Fruit fly (Drosophila melanogaster) whole organism, wandering third instar larva: ENCODE measurements around the gene dmrt99B.

ENCODE experiments used
- Dfd ChIP-seq: fragments of >200 bp; optimal IDR thresholded peaks from 2 replicates; lab custom pipeline; 2017; ENCODE audit warnings: missing biosample characterization, missing genetic modification characterization
- HLH106 ChIP-seq: fragments of 200-800 bp; optimal IDR thresholded peaks from 3 replicates; lab custom pipeline; 2019; ENCODE audit warnings: missing biosample characterization, mild to moderate bottlenecking, missing genetic modification characterization, moderate library complexity
- Jra ChIP-seq: sonication (Bioruptor generic); optimal IDR thresholded peaks from 2 replicates; lab custom pipeline; 2016; ENCODE audit warnings: missing biosample characterization, missing genetic modification characterization
- Vsx2 ChIP-seq: fragments of 200-300, 225-300 bp; sonication (Bioruptor generic); optimal IDR thresholded peaks from 2 replicates; lab custom pipeline; 2018; ENCODE audit warnings: missing biosample characterization, missing genetic modification characterization; ENCODE audit not compliant: partially characterized antibody
- br ChIP-seq: fragments of 200-800 bp; sonication (Bioruptor generic); optimal IDR thresholded peaks from 2 replicates; lab custom pipeline; 2016; ENCODE audit warnings: missing biosample characterization, missing genetic modification characterization
- brk ChIP-seq: fragments of 200-800 bp; sonication (Bioruptor generic); optimal IDR thresholded peaks from 2 replicates; lab custom pipeline; 2016; ENCODE audit warnings: missing biosample characterization, mild to moderate bottlenecking, missing genetic modification characterization
- dmrt93B ChIP-seq: fragments of 200-800 bp; sonication (Bioruptor generic); optimal IDR thresholded peaks from 2 replicates; lab custom pipeline; 2018; ENCODE audit warnings: missing biosample characterization, mild to moderate bottlenecking, missing genetic modification characterization
- h ChIP-seq: fragments of 200-800 bp; sonication (Bioruptor generic); optimal IDR thresholded peaks from 3 replicates; lab custom pipeline; 2016; ENCODE audit warnings: missing biosample characterization, mild to moderate bottlenecking, missing genetic modification characterization
- lola ChIP-seq: fragments of >200 bp; optimal IDR thresholded peaks from 2 replicates; lab custom pipeline; 2017; ENCODE audit warnings: missing biosample characterization, missing genetic modification characterization
- pan ChIP-seq: fragments of >200 bp; optimal IDR thresholded peaks from 2 replicates; lab custom pipeline; 2017
- psq ChIP-seq: fragments of 200-800 bp; sonication (Bioruptor generic); optimal IDR thresholded peaks from 3 replicates; lab custom pipeline; 2017; ENCODE audit warnings: missing biosample characterization, mild to moderate bottlenecking, missing genetic modification characterization, moderate library complexity
- sv ChIP-seq: fragments of 200-800 bp; sonication (Bioruptor generic); optimal IDR thresholded peaks from 3 replicates; lab custom pipeline; 2016; ENCODE audit warnings: missing biosample characterization, missing genetic modification characterization
- usp ChIP-seq: fragments of >200 bp; optimal IDR thresholded peaks from 2 replicates; lab custom pipeline; 2017; ENCODE audit warnings: missing biosample characterization, missing genetic modification characterization
- woc ChIP-seq: sonication (Bioruptor generic); optimal IDR thresholded peaks from 2 replicates; lab custom pipeline; 2016; ENCODE audit warnings: missing biosample characterization, mild to moderate bottlenecking, missing genetic modification characterization

DNA sequence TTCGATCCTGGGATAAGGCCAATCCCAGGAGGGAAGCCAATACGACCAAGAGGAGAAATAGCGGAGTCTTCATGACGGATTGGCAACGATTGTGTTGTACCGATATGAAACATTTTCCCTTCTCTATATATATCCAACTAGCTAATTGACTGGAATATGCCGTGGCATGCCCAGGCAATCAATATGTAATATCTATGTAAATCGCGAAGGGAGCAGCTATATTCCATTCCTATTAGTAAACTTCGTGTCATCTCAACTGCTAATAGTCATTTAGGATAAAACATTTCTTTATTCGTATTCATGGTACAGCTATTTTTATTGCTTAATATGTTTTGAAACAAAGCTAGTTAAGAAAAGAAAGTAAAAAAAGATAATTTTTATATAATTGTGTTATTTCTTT is 22.9 kb downstream of the dmrt99B start, which contains the start of gene Dup99B:
- TF ChIP-seq h (GFP tag; lab: Kevin White, UChicago) (no peak), br (GFP tag; lab: Kevin White, UChicago) (no peak), woc (no peak), lola (GFP tag; lab: Kevin White, UChicago) (no peak), psq (no peak), HLH106 (tag; lab: Kevin White, UChicago) (no peak), Vsx2 (GFP tag; lab: Kevin White, UChicago) (no peak), usp (GFP tag; lab: Kevin White, UChicago) (no peak), brk (no peak), dmrt93B (GFP tag; lab: Kevin White, UChicago) (no peak), pan (lab: Kevin White, UChicago) (no peak), sv (GFP tag; lab: Kevin White, UChicago) (no peak), Jra (GFP tag; lab: Kevin White, UChicago) (no peak), Dfd (GFP tag; lab: Kevin White, UChicago) (no peak)
